Worm (Caenorhabditis elegans): ENCODE data around the gene vms-1.

Gene vms-1

ce11 chrIII:8050944-8051343, 37.4 kb upstream of the vms-1 start, which contains the start of gene K12H4.7 (continued):
- TF ChIP-seq ceh-82 (tag; optimal IDR thresholded peaks at IDR 0.05), result no peak

ce11 chrIII:8051838-8052237, 36.5 kb upstream of the vms-1 start:
- TF ChIP-seq pqm-1 (tag; optimal IDR thresholded peaks at IDR 0.05), result no peak
- no peak for TF ChIP-seq vab-15 (tag; optimal IDR thresholded peaks at IDR 0.05)
- no peak for TF ChIP-seq skn-1 (tag; optimal IDR thresholded peaks at IDR 0.05)
- TF ChIP-seq dsc-1 (tag; optimal IDR thresholded peaks at IDR 0.05), result no peak
- TF ChIP-seq nhr-28 (tag; optimal IDR thresholded peaks at IDR 0.05), result no peak
- no peak for TF ChIP-seq lin-35 (GFP tag; optimal IDR thresholded peaks at IDR 0.05)
- no peak for TF ChIP-seq aly-2 (tag; optimal IDR thresholded peaks at IDR 0.05)
- TF ChIP-seq jun-1 (tag; optimal IDR thresholded peaks at IDR 0.05), result no peak
- TF ChIP-seq unc-86 (tag; optimal IDR thresholded peaks at IDR 0.05), result no peak
- no peak for TF ChIP-seq ets-5 (GFP tag; IDR thresholded peaks at IDR 0.05)
- no peak for TF ChIP-seq alr-1 (tag; optimal IDR thresholded peaks at IDR 0.05; ENCODE audit: borderline replicate concordance)
- TF ChIP-seq ceh-82 (tag; optimal IDR thresholded peaks at IDR 0.05), result no peak

- TF ChIP-seq nhr-19 (GFP tag; conservative IDR thresholded peaks at IDR 0.05) (no peak), pag-3 (tag; optimal IDR thresholded peaks at IDR 0.05; ENCODE audit: borderline replicate concordance, insufficient read depth) (no peak), F16B12.6 (tag; optimal IDR thresholded peaks at IDR 0.05) (no peak), lsy-2 (tag; optimal IDR thresholded peaks at IDR 0.05) (peak in 1 of 2 experiments; percentile 16), hlh-17 (GFP tag; optimal IDR thresholded peaks at IDR 0.05; ENCODE audit: borderline replicate concordance) (no peak), blmp-1 (tag; optimal IDR thresholded peaks at IDR 0.05) (peak; percentile 8), lin-15B (tag; optimal IDR thresholded peaks at IDR 0.05) (no peak)
Measured at ce11 chrIII:8061114-8061513, 27.2 kb upstream of the vms-1 start.

ce11 chrIII:8063659-8064058, 24.7 kb upstream of the vms-1 start:
- TF ChIP-seq nhr-77 (tag; optimal IDR thresholded peaks at IDR 0.05) (no peak), aha-1 (tag; optimal IDR thresholded peaks at IDR 0.05) (no peak), lin-35 (GFP tag; optimal IDR thresholded peaks at IDR 0.05) (no peak), egl-27 (tag; optimal IDR thresholded peaks at IDR 0.05) (no peak), sptf-1 (tag; optimal IDR thresholded peaks at IDR 0.05) (no peak), aly-2 (tag; optimal IDR thresholded peaks at IDR 0.05) (no peak), ama-1 (optimal IDR thresholded peaks at IDR 0.05) (no peak), F16B12.6 (tag; optimal IDR thresholded peaks at IDR 0.05) (no peak), unc-130 (tag; optimal IDR thresholded peaks at IDR 0.05) (no peak), C04F5.9 (tag; optimal IDR thresholded peaks at IDR 0.05) (no peak), nhr-47 (tag; optimal IDR thresholded peaks at IDR 0.05) (no peak)

ce11 chrIII:8065101-8065500, 23.2 kb upstream of the vms-1 start:
- TF ChIP-seq ceh-90 (tag; optimal IDR thresholded peaks at IDR 0.05), result no peak
- no peak for TF ChIP-seq unc-86 (tag; optimal IDR thresholded peaks at IDR 0.05)
- peak in 1 of 2 experiments; percentile 50 for TF ChIP-seq lsy-2 (tag; optimal IDR thresholded peaks at IDR 0.05)
- TF ChIP-seq tbx-2 (tag; optimal IDR thresholded peaks at IDR 0.05), result no peak
- no peak for TF ChIP-seq nhr-12 (tag; optimal IDR thresholded peaks at IDR 0.05)
- no peak for TF ChIP-seq nhr-20 (tag; optimal IDR thresholded peaks at IDR 0.05)
- peak; percentile 17 for TF ChIP-seq snu-23 (GFP tag; optimal IDR thresholded peaks at IDR 0.05)
- TF ChIP-seq lin-35 (GFP tag; optimal IDR thresholded peaks at IDR 0.05), result no peak
- TF ChIP-seq blmp-1 (tag; optimal IDR thresholded peaks at IDR 0.05), result peak; percentile 65

- TF ChIP-seq nhr-19 (GFP tag; conservative IDR thresholded peaks at IDR 0.05), result no peak
- no peak for TF ChIP-seq nhr-84 (tag; optimal IDR thresholded peaks at IDR 0.05)
- TF ChIP-seq ceh-63 (GFP tag; optimal IDR thresholded peaks at IDR 0.05), result no peak
Measured at ce11 chrIII:8066989-8067388, 21.3 kb upstream of the vms-1 start, which contains the start of gene pros-1. Gene pros-1 (plus strand): TSS chrIII:8067289.

Measured in whole organism, L1 larva.